Worm (Caenorhabditis elegans) whole organism, L4/young adult: ENCODE measurements around the gene nish-1.
A peak's percentile ranks its signal among the peaks of the same experiment; 100 is the strongest.

ENCODE experiments used
- W03F9.2 ChIP-seq: fragments of 150-350 bp; optimal IDR thresholded peaks from 2 replicates; lab custom pipeline; 2014; ENCODE audit warnings: missing biosample characterization, missing genetic modification characterization
- dao-5 ChIP-seq: sonication (generic microtip); optimal IDR thresholded peaks from 2 replicates; lab custom pipeline; 2016; ENCODE audit warnings: missing genotype, missing genetic modification characterization, moderate library complexity, missing compliant biosample characterization
- him-1 ChIP-seq: sonication (generic microtip); optimal IDR thresholded peaks from 2 replicates; lab custom pipeline; 2016; ENCODE audit warnings: missing genotype, missing genetic modification reagents, missing genetic modification characterization, missing compliant biosample characterization

Gene nish-1

ce11 chrIV:10909206-10909605 is 45.1 kb downstream of the nish-1 start, which contains the start of gene ZK596.2:
Gene ZK596.2, minus strand, starts transcription at chrIV:10909306.
- no peak for TF ChIP-seq dao-5
- TF ChIP-seq W03F9.2 (tag; lab: Kevin White, UChicago), result no peak
- TF ChIP-seq him-1 (tag; lab: Kevin White, UChicago), result no peak

DNA sequence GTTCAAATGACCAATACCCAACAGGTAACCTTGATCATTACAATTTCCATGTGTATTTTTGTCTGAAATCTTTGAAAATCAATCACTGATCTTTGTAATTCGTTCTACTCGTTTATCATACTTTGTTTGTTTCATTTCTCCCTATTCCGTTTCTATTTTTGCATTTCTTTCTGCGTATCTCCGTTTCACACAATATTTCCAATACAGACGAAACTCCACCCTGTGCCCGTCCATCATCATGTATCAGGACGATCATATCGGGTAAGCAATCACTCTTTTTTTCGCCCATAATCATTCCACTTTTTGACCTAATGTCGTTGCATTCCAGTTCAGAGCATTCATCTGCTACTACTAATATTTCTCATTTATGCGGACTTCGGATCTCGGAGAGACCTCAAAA is 45.6 kb downstream of the nish-1 start, which contains the start of gene pyk-2:
pyk-2 (plus strand) TSS at position 206 of the 400 bp plus-strand sequence.
- TF ChIP-seq him-1 (tag; lab: Kevin White, UChicago), result no peak
- TF ChIP-seq dao-5, result no peak
- no peak for TF ChIP-seq W03F9.2 (tag; lab: Kevin White, UChicago)

DNA sequence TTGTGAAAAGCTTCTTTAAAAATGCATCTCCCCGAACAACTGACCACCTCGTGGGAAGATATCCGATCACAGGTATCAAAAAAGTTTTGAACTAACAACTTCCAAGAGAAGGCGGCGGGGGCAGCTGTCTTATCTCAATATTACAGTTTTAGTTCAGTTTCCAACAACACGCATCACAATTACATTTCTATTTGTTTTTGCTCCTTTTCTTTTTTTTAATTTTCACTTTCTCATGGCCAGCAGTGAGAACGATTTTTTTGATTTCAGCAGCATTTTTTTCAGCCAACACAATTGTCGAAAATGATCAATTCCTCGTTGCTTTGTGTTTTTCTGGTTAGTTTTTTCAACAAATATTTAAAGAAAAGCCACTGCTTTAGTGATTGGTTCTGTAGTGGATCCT is 49.0 kb downstream of the nish-1 start, which contains the start of gene ZK593.2:
ZK593.2 (plus strand) TSS at position 301 of the 400 bp plus-strand sequence.
- TF ChIP-seq dao-5 (no peak), him-1 (tag; lab: Kevin White, UChicago) (no peak), W03F9.2 (tag; lab: Kevin White, UChicago) (no peak)

DNA sequence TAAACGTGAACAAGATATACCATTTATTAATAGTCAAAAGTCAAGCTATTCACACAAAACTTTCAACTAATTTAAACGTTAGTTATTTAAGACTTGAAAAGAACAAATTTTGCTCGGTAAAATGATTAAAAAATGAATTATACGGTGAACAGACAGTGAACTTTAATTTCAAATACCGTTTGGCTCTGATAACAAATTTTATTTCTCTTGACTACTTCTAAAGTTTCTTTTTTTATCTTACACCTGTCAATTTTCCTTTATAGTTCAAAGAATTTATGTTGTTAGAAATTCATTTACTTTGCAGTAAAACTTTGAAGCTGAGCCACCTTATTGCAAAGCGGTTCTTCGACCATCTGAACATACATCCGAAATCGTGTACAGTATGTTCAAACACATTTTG is 51.3 kb downstream of the nish-1 start, which contains the start of gene ZK593.3:
ZK593.3 (plus strand) TSS at position 301 of the 400 bp plus-strand sequence.
- TF ChIP-seq him-1 (tag; lab: Kevin White, UChicago) (no peak), W03F9.2 (tag; lab: Kevin White, UChicago) (no peak), dao-5 (no peak)

ce11 chrIV:10916134-10916533 is 52.0 kb downstream of the nish-1 start:
- no peak for TF ChIP-seq him-1 (tag; lab: Kevin White, UChicago)
- no peak for TF ChIP-seq dao-5
- no peak for TF ChIP-seq W03F9.2 (tag; lab: Kevin White, UChicago)

- TF ChIP-seq W03F9.2 (tag; lab: Kevin White, UChicago) (peak; percentile 82), him-1 (tag; lab: Kevin White, UChicago) (no peak)
Measured at ce11 chrIV:10918877-10919560, 54.9 kb downstream of the nish-1 start.

- TF ChIP-seq dao-5, result no peak
- TF ChIP-seq W03F9.2 (tag; lab: Kevin White, UChicago), result no peak
- no peak for TF ChIP-seq him-1 (tag; lab: Kevin White, UChicago)
Measured at ce11 chrIV:10919770-10920169, 55.6 kb downstream of the nish-1 start, which contains the start of gene rbr-2. Gene rbr-2, plus strand, starts transcription at chrIV:10920070.
